Fruit fly (Drosophila melanogaster): Measurements from ENCODE around the gene CG44001.
A peak's percentile ranks its signal among the peaks of the same experiment; 100 is the strongest.

The CG44001 gene

dm6 chr2L:5037402-5037860 is 5.6 kb upstream of the CG44001 start, which contains the start of the genes CG14042 and SP555:
CG14042 (plus strand) TSS chr2L:5037709.
SP555 (plus strand) TSS chr2L:5037709.
- TF ChIP-seq ss (GFP tag; optimal IDR thresholded peaks at IDR 0.05) (peak; percentile 15 to 19), Hr38 (GFP tag; optimal IDR thresholded peaks at IDR 0.05) (no peak), CG10669 (GFP tag; optimal IDR thresholded peaks at IDR 0.05) (no peak), svp (GFP tag) (no peak), Eip78C (GFP tag) (no peak), CG9139 (GFP tag; optimal IDR thresholded peaks at IDR 0.05) (no peak), CG7368 (GFP tag; optimal IDR thresholded peaks at IDR 0.05) (peak; percentile 63)

dm6 chr2L:5042076-5042475 is 994 bp upstream of the CG44001 start:
- TF ChIP-seq Eip78C (GFP tag) (peak; percentile 71), CG15336 (GFP tag; IDR thresholded peaks at IDR 0.05) (peak; percentile 67), CG8119 (GFP tag; IDR thresholded peaks at IDR 0.05) (peak; percentile 41; the same call in 2 of the 3 replicates), CG3032 (tag; optimal IDR thresholded peaks at IDR 0.05) (peak; percentile 10), CG32006 (GFP tag; optimal IDR thresholded peaks at IDR 0.05) (peak; percentile 1), fd59A (GFP tag; optimal IDR thresholded peaks at IDR 0.05) (no peak), Met (GFP tag; optimal IDR thresholded peaks at IDR 0.05) (peak; percentile 18), acj6 (GFP tag; optimal IDR thresholded peaks at IDR 0.05) (peak; percentile 9), Eip93F (GFP tag; optimal IDR thresholded peaks at IDR 0.05) (no peak), CG8632 (GFP tag; optimal IDR thresholded peaks at IDR 0.05) (no peak), esn (GFP tag; optimal IDR thresholded peaks at IDR 0.05) (peak; percentile 31)

- TF ChIP-seq CG15336 (GFP tag; IDR thresholded peaks at IDR 0.05) (peak; percentile 67), topi (GFP tag; optimal IDR thresholded peaks at IDR 0.05) (peak; percentile 62), pdm3 (GFP tag; optimal IDR thresholded peaks at IDR 0.05) (peak; percentile 80), Ets21C (GFP tag; optimal IDR thresholded peaks at IDR 0.05) (peak; percentile 62), CG6276 (GFP tag; optimal IDR thresholded peaks at IDR 0.05) (peak; percentile 72), CG16779 (tag; optimal IDR thresholded peaks at IDR 0.05) (peak; percentile 63), CG34406 (GFP tag; optimal IDR thresholded peaks at IDR 0.05) (peak; percentile 56), Sox15 (GFP tag; optimal IDR thresholded peaks at IDR 0.05) (peak; percentile 30), CG11902 (GFP tag; optimal IDR thresholded peaks at IDR 0.05) (peak; percentile 45), CG6854 (GFP tag; optimal IDR thresholded peaks at IDR 0.05) (no peak), eg (GFP tag; IDR thresholded peaks at IDR 0.05) (peak; percentile 84), CG11294 (GFP tag; IDR thresholded peaks at IDR 0.05) (peak; percentile 67), achi (GFP tag; optimal IDR thresholded peaks at IDR 0.05) (peak; percentile 72), esn (GFP tag; optimal IDR thresholded peaks at IDR 0.05) (peak; percentile 70), Met (GFP tag; optimal IDR thresholded peaks at IDR 0.05) (peak; percentile 50), CG11762 (GFP tag; optimal IDR thresholded peaks at IDR 0.05; ENCODE audit: insufficient read depth) (peak; percentile 30), ss (GFP tag; optimal IDR thresholded peaks at IDR 0.05) (peak; percentile 25 to 27), fkh (GFP tag; optimal IDR thresholded peaks at IDR 0.05) (no peak), Ets96B (tag; optimal IDR thresholded peaks at IDR 0.05) (peak; percentile 57), salr (GFP tag; optimal IDR thresholded peaks at IDR 0.05) (peak; percentile 45 to 52), Sox102F (GFP tag; optimal IDR thresholded peaks at IDR 0.05) (peak; percentile 70), Eip78C (GFP tag) (peak; percentile 75), Hr4 (GFP tag; optimal IDR thresholded peaks at IDR 0.05) (peak; percentile 79), fd59A (GFP tag; optimal IDR thresholded peaks at IDR 0.05) (peak; percentile 8), CG8119 (GFP tag; IDR thresholded peaks at IDR 0.05) (peak; percentile 74), CG3919 (GFP tag; optimal IDR thresholded peaks at IDR 0.05) (peak; percentile 69), vri (GFP tag; optimal IDR thresholded peaks at IDR 0.05) (no peak), CG8319 (GFP tag; optimal IDR thresholded peaks at IDR 0.05) (peak; percentile 28), CG1621 (tag; optimal IDR thresholded peaks at IDR 0.05) (peak; percentile 49), Blimp-1 (GFP tag; optimal IDR thresholded peaks at IDR 0.05) (peak; percentile 48), CG6808 (GFP tag; optimal IDR thresholded peaks at IDR 0.05) (peak; percentile 61), CG9139 (GFP tag; optimal IDR thresholded peaks at IDR 0.05) (no peak), CG3032 (tag; optimal IDR thresholded peaks at IDR 0.05) (peak; percentile 59), spab (GFP tag; optimal IDR thresholded peaks at IDR 0.05) (peak; percentile 50), acj6 (GFP tag; optimal IDR thresholded peaks at IDR 0.05) (peak; percentile 77), cyc (GFP tag; optimal IDR thresholded peaks at IDR 0.05) (peak; percentile 56), CG7368 (GFP tag; optimal IDR thresholded peaks at IDR 0.05) (peak; percentile 52), Hr39 (GFP tag; optimal IDR thresholded peaks at IDR 0.05) (peak; percentile 72), Eip75B (GFP tag; optimal IDR thresholded peaks at IDR 0.05) (peak; percentile 53)
Observed at dm6 chr2L:5043495-5044146, 551 bp downstream of the CG44001 start.

Measured in whole organism, prepupa.